Worm (Caenorhabditis elegans): ENCODE measurements around the gene pei-2.

Gene pei-2

DNA sequence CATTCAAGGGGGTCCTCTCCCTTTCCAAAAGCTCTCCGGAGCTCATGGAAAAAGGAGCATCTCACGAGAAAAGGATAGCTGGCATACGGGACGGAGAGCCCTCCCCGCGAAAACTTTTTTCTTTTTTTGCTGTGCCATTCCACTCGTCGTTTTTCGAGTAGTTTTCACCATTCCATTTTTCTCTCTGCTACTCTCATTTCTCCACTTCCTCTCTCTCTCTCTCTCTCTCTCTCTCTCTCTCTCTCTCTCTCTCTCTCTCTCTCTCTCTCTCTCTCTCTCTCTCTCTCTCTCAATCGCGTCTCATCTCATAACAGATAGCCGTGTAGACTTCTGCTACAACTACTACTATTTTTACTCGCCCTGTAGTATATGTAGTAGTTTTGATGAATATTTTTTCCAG is 43.6 kb downstream of the pei-2 start (continued):
- TF ChIP-seq egl-27 (tag; optimal IDR thresholded peaks at IDR 0.05) (no peak), nhr-76 (tag; optimal IDR thresholded peaks at IDR 0.05) (no peak), lsy-12 (tag; optimal IDR thresholded peaks at IDR 0.05) (no peak), nhr-237 (tag; optimal IDR thresholded peaks at IDR 0.05) (no peak), jun-1 (tag; optimal IDR thresholded peaks at IDR 0.05) (no peak), eor-1 (tag; optimal IDR thresholded peaks at IDR 0.05) (no peak), ZK546.5 (tag; optimal IDR thresholded peaks at IDR 0.05) (no peak), lin-39 (tag; optimal IDR thresholded peaks at IDR 0.05) (peak; percentile 43), fkh-10 (GFP tag; optimal IDR thresholded peaks at IDR 0.05) (peak; percentile 21), fkh-2 (tag; optimal IDR thresholded peaks at IDR 0.05) (no peak)

DNA sequence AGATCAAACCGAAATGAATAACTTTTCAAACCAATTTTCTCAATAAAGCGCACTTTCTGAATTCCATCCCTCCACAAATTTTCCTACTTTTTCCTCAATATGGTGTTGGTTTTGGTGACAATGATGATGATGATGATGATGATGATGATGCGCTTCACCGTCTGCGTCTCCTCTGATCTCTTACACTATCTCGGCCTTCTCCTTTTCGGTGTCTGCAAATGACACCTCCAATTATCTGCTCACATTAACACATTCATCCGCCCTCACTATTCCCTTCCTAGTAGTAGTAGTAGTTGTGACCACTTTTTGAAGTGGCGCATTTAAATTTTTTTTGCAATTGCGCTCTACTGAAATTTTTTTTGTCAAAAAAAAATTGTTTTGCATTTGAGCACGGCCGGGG is 44.6 kb downstream of the pei-2 start:
- TF ChIP-seq unc-39 (tag; optimal IDR thresholded peaks at IDR 0.05) (no peak), unc-62 (GFP tag; optimal IDR thresholded peaks at IDR 0.05) (no peak), mdl-1 (tag; optimal IDR thresholded peaks at IDR 0.05) (no peak), pha-4 (tag; optimal IDR thresholded peaks at IDR 0.05) (no peak), ztf-11 (tag; optimal IDR thresholded peaks at IDR 0.05) (no peak), lin-15B (tag; optimal IDR thresholded peaks at IDR 0.05) (no peak), daf-12 (tag; optimal IDR thresholded peaks at IDR 0.05) (no peak), eor-1 (tag; optimal IDR thresholded peaks at IDR 0.05) (no peak)

DNA sequence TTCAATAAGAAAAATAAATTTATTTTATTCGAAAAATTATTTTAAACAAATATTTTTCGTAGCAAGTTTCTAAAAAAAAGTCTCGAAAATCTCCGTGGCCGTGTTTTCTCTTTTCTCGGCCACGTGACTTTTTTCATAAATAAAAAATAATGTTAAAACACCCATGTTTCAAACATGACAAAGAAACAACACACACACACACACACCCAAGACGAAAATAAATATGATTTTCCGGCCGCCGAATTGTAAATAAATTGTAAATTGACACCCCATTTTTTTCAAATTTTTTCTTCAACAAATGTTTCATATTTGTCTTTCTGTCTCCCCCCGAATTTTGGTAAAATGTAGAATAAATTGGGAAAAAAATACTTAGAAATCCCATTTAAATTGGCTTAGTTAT is 45.4 kb downstream of the pei-2 start:
- TF ChIP-seq ceh-28 (tag; optimal IDR thresholded peaks at IDR 0.05) (no peak), pha-4 (tag; optimal IDR thresholded peaks at IDR 0.05) (peak; percentile 88)

DNA sequence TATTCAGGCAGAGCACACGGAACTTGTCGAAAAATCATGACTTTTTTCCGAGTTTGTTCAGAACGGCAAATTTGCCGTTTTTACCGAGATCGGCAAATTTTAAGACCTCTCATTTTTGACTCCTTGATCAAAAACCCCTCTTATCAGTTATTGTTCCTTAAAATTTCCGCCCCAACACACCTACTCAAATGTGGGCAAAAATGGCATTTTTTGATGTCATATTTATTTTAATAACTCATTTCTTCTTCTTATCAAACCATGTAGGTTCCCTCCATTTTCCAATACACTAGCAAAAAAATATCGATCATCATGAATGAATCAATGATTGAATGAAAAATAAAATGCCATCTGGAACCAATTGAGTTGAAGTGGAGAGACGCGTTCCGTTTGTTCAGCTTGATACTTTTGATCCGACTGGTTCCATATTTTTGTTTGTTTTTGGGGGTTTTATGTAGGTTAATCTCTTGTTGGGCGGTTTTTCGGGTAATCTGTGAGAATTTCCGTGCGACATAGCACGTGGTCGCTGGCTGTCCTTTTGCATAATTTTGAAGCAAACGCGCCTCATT is 46.7 kb downstream of the pei-2 start:
- TF ChIP-seq egl-5 (tag; optimal IDR thresholded peaks at IDR 0.05) (no peak), elt-2 (tag; optimal IDR thresholded peaks at IDR 0.05) (peak; percentile 60), pqm-1 (tag; optimal IDR thresholded peaks at IDR 0.05) (peak; percentile 48)

DNA sequence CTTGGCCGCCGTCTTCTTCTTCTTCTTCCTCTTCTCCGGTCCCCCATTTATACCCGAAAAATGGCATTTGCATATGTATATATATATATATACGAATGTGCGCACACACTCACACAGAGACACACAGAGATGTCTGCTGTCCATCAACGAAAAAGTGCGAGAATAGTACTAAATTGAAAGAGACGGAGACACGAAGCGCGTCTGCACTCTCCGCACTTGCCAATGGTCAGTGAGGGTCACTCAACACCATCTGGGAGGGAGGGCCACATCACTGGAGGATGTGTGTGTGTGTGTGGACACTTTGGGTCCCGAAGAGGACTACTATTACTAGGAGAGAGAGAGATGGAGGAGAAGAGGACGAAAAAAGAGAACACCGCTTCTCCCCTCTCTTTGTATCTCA is 48.1 kb downstream of the pei-2 start:
- TF ChIP-seq lsy-12 (tag; optimal IDR thresholded peaks at IDR 0.05) = peak; percentile 45
- TF ChIP-seq lin-39 (tag; optimal IDR thresholded peaks at IDR 0.05) = peak; percentile 87
- no peak for TF ChIP-seq nhr-43 (tag; optimal IDR thresholded peaks at IDR 0.05; ENCODE audit: poor library complexity, severe bottlenecking)
- no peak for TF ChIP-seq mml-1 (tag; optimal IDR thresholded peaks at IDR 0.05)
- TF ChIP-seq tbx-2 (tag; optimal IDR thresholded peaks at IDR 0.05) = peak; percentile 11
- TF ChIP-seq ZK546.5 (tag; optimal IDR thresholded peaks at IDR 0.05) = no peak
- TF ChIP-seq elt-3 (tag; optimal IDR thresholded peaks at IDR 0.05) = no peak
- TF ChIP-seq fos-1 (tag; optimal IDR thresholded peaks at IDR 0.05) = no peak
- no peak for TF ChIP-seq fkh-2 (tag; optimal IDR thresholded peaks at IDR 0.05)
- peak; percentile 28 for TF ChIP-seq nhr-23 (tag; optimal IDR thresholded peaks at IDR 0.05)
- TF ChIP-seq hmg-11 (tag; optimal IDR thresholded peaks at IDR 0.05) = peak; percentile 92
- no peak for TF ChIP-seq sea-2 (GFP tag; optimal IDR thresholded peaks at IDR 0.05)
- no peak for TF ChIP-seq aly-2 (tag; optimal IDR thresholded peaks at IDR 0.05)
- peak; percentile 57 for TF ChIP-seq lin-15B (tag; optimal IDR thresholded peaks at IDR 0.05)
- no peak for TF ChIP-seq pqm-1 (tag; optimal IDR thresholded peaks at IDR 0.05)
- TF ChIP-seq egl-5 (tag; optimal IDR thresholded peaks at IDR 0.05) = peak; percentile 69
- no peak for TF ChIP-seq nhr-67 (tag; optimal IDR thresholded peaks at IDR 0.05)
- no peak for TF ChIP-seq R02D3.7 (tag; optimal IDR thresholded peaks at IDR 0.05)
- TF ChIP-seq pha-4 (tag; optimal IDR thresholded peaks at IDR 0.05) = peak; percentile 63
- TF ChIP-seq ama-1 (optimal IDR thresholded peaks at IDR 0.05) = no peak
- TF ChIP-seq ceh-9 (tag; optimal IDR thresholded peaks at IDR 0.05) = no peak
- no peak for TF ChIP-seq ztf-11 (tag; optimal IDR thresholded peaks at IDR 0.05)
- no peak for TF ChIP-seq ztf-4 (tag; optimal IDR thresholded peaks at IDR 0.05)
- no peak for TF ChIP-seq elt-2 (tag; optimal IDR thresholded peaks at IDR 0.05)
- no peak for TF ChIP-seq eor-1 (tag; optimal IDR thresholded peaks at IDR 0.05)
- peak; percentile 17 for TF ChIP-seq fkh-10 (GFP tag; optimal IDR thresholded peaks at IDR 0.05)
- TF ChIP-seq unc-39 (tag; optimal IDR thresholded peaks at IDR 0.05) = no peak
- no peak for TF ChIP-seq nhr-237 (tag; optimal IDR thresholded peaks at IDR 0.05)
- TF ChIP-seq unc-62 (GFP tag; optimal IDR thresholded peaks at IDR 0.05) = no peak
- TF ChIP-seq nhr-28 (tag; optimal IDR thresholded peaks at IDR 0.05) = no peak
- TF ChIP-seq elt-1 (tag; optimal IDR thresholded peaks at IDR 0.05) = no peak
- no peak for TF ChIP-seq ceh-16 (tag; optimal IDR thresholded peaks at IDR 0.05)
- peak; percentile 5 for TF ChIP-seq jun-1 (tag; optimal IDR thresholded peaks at IDR 0.05)
- TF ChIP-seq zag-1 (tag; optimal IDR thresholded peaks at IDR 0.05) = no peak
- TF ChIP-seq nhr-76 (tag; optimal IDR thresholded peaks at IDR 0.05) = no peak
- no peak for TF ChIP-seq nhr-12 (tag; optimal IDR thresholded peaks at IDR 0.05)
- TF ChIP-seq mdl-1 (tag; optimal IDR thresholded peaks at IDR 0.05) = no peak
- no peak for TF ChIP-seq skn-1 (tag; optimal IDR thresholded peaks at IDR 0.05)
- no peak for TF ChIP-seq ceh-28 (tag; optimal IDR thresholded peaks at IDR 0.05)
- peak; percentile 46 for TF ChIP-seq nhr-25 (tag; optimal IDR thresholded peaks at IDR 0.05)
- TF ChIP-seq nfya-1 (tag; optimal IDR thresholded peaks at IDR 0.05; ENCODE audit: insufficient read depth) = peak; percentile 86

All from whole organism, L3 larva.